Worm (Caenorhabditis elegans): Measurements from ENCODE around the gene perm-3.

ce11 chrIV:5367899-5368298 lies 26.7 kb downstream of the perm-3 start:
- TF ChIP-seq aly-2 (tag; optimal IDR thresholded peaks at IDR 0.05) (no peak), nhr-23 (tag; optimal IDR thresholded peaks at IDR 0.05) (no peak), lin-39 (tag; optimal IDR thresholded peaks at IDR 0.05) (no peak), nhr-77 (tag; optimal IDR thresholded peaks at IDR 0.05) (no peak), zag-1 (tag; optimal IDR thresholded peaks at IDR 0.05) (no peak), unc-39 (tag; optimal IDR thresholded peaks at IDR 0.05) (no peak)

Measured in whole organism, L3 larva.